Worm (Caenorhabditis elegans) whole organism, mixed stage, embryonic: ENCODE results near the gene R04B5.7.

Source experiments
- M03D4.4 ChIP-seq: sonication (generic microtip); optimal IDR thresholded peaks from 2 replicates; lab custom pipeline; 2017; ENCODE audit warnings: mild to moderate bottlenecking, missing genetic modification characterization, missing compliant biosample characterization
- bed-3 ChIP-seq: fragments of 200-800 bp; sonication (Bioruptor generic); optimal IDR thresholded peaks from 3 replicates; lab custom pipeline; 2018; ENCODE audit warnings: mild to moderate bottlenecking, missing genetic modification characterization, moderate library complexity, missing compliant biosample characterization
- blmp-1 ChIP-seq: fragments of 150-350 bp; optimal IDR thresholded peaks from 2 replicates; lab custom pipeline; 2014; ENCODE audit warnings: missing biosample characterization, missing genetic modification characterization
- ceh-39 ChIP-seq: fragments of 150-350 bp; optimal IDR thresholded peaks from 2 replicates; lab custom pipeline; 2014; ENCODE audit warnings: missing biosample characterization, missing genetic modification characterization
- ceh-43 ChIP-seq: fragments of 200-800 bp; sonication (Bioruptor generic); optimal IDR thresholded peaks from 2 replicates; lab custom pipeline; 2018; ENCODE audit warnings: mild to moderate bottlenecking, missing genetic modification characterization, moderate library complexity, missing compliant biosample characterization
- ceh-83 ChIP-seq: fragments of 200-800 bp; sonication (Bioruptor generic); optimal IDR thresholded peaks from 2 replicates; lab custom pipeline; 2018; ENCODE audit warnings: mild to moderate bottlenecking, missing genetic modification characterization, missing compliant biosample characterization
- ces-1 ChIP-seq: fragments of 150-350 bp; optimal IDR thresholded peaks from 2 replicates; lab custom pipeline; 2014; ENCODE audit warnings: missing biosample characterization, missing genetic modification reagents, missing genetic modification characterization
- cnd-1 ChIP-seq: fragments of 200-800 bp; sonication (Bioruptor generic); optimal IDR thresholded peaks from 2 replicates; lab custom pipeline; 2018; ENCODE audit warnings: mild to moderate bottlenecking, missing genetic modification characterization, missing compliant biosample characterization
- drap-1 ChIP-seq: fragments of 200-800 bp; sonication (Bioruptor generic); optimal IDR thresholded peaks from 3 replicates; lab custom pipeline; 2018; ENCODE audit warnings: mild to moderate bottlenecking, missing genetic modification characterization, missing compliant biosample characterization
- elt-1 ChIP-seq: sonication (generic microtip); optimal IDR thresholded peaks from 2 replicates; lab custom pipeline; 2017; ENCODE audit warnings: missing genetic modification characterization, mild to moderate bottlenecking, missing compliant biosample characterization, antibody characterized with exemption, moderate library complexity, borderline replicate concordance; ENCODE audit not compliant: insufficient read depth
- elt-3 ChIP-seq: fragments of 150-350 bp; optimal IDR thresholded peaks from 2 replicates; lab custom pipeline; 2014; ENCODE audit warnings: missing biosample characterization, missing genetic modification characterization
- flh-1 ChIP-seq: fragments of 200-800 bp; sonication (Bioruptor generic); optimal IDR thresholded peaks from 2 replicates; lab custom pipeline; 2018; ENCODE audit warnings: mild to moderate bottlenecking, missing genetic modification characterization, moderate library complexity, missing compliant biosample characterization
- ham-2 ChIP-seq: fragments of 200-800 bp; sonication (Bioruptor generic); optimal IDR thresholded peaks from 2 replicates; lab custom pipeline; 2018; ENCODE audit warnings: mild to moderate bottlenecking, missing genetic modification characterization, missing compliant biosample characterization
- hlh-1 ChIP-seq: fragments of 150-350 bp; optimal IDR thresholded peaks from 2 replicates; lab custom pipeline; 2014; ENCODE audit warnings: missing biosample characterization, missing genetic modification reagents, missing genetic modification characterization
- lin-13 ChIP-seq: fragments of 150-350 bp; optimal IDR thresholded peaks from 2 replicates; lab custom pipeline; 2014; ENCODE audit warnings: missing biosample characterization, missing genetic modification characterization
- lin-32 ChIP-seq: fragments of 200-800 bp; sonication (Bioruptor generic); optimal IDR thresholded peaks from 2 replicates; lab custom pipeline; 2018; ENCODE audit warnings: mild to moderate bottlenecking, missing genetic modification characterization, missing compliant biosample characterization
- lsy-2 ChIP-seq: fragments of 150-350 bp; optimal IDR thresholded peaks from 2 replicates; lab custom pipeline; 2014; ENCODE audit warnings: missing biosample characterization, missing genetic modification characterization
- mab-5 ChIP-seq: fragments of 150-350 bp; optimal IDR thresholded peaks from 2 replicates; lab custom pipeline; 2014; ENCODE audit warnings: missing biosample characterization, missing genetic modification characterization
- mep-1 ChIP-seq: fragments of 150-350 bp; optimal IDR thresholded peaks from 2 replicates; lab custom pipeline; 2017; ENCODE audit warnings: missing biosample characterization, missing genetic modification reagents, missing genetic modification characterization, inconsistent platforms
- mls-2 ChIP-seq: sonication (generic microtip); optimal IDR thresholded peaks from 2 replicates; lab custom pipeline; 2016; ENCODE audit warnings: mild to moderate bottlenecking, missing genetic modification characterization, moderate library complexity, missing compliant biosample characterization
- nhr-12 ChIP-seq: fragments of 150-350 bp; optimal IDR thresholded peaks from 2 replicates; lab custom pipeline; 2014; ENCODE audit warnings: missing biosample characterization, missing genetic modification characterization
- nhr-2 ChIP-seq: fragments of 150-350 bp; optimal IDR thresholded peaks from 2 replicates; lab custom pipeline; 2014; ENCODE audit warnings: missing biosample characterization, missing genetic modification characterization
- nhr-237 ChIP-seq: fragments of 150-350 bp; optimal IDR thresholded peaks from 2 replicates; lab custom pipeline; 2014; ENCODE audit warnings: missing biosample characterization, missing genetic modification characterization
- nhr-28 ChIP-seq: fragments of 150-350 bp; optimal IDR thresholded peaks from 2 replicates; lab custom pipeline; 2014; ENCODE audit warnings: missing biosample characterization, missing genetic modification characterization
- nhr-76 ChIP-seq: sonication (generic microtip); optimal IDR thresholded peaks from 2 replicates; lab custom pipeline; 2017; ENCODE audit warnings: missing biosample characterization, missing genetic modification characterization
- pha-4 ChIP-seq: fragments of 150-350 bp; optimal IDR thresholded peaks from 2 replicates; lab custom pipeline; 2018; ENCODE audit warnings: missing biosample characterization, missing genetic modification reagents, missing genetic modification characterization
- sem-2 ChIP-seq: fragments of 200-800 bp; sonication (Bioruptor generic); optimal IDR thresholded peaks from 2 replicates; lab custom pipeline; 2018; ENCODE audit warnings: mild to moderate bottlenecking, missing genetic modification characterization, missing compliant biosample characterization
- snpc-4 ChIP-seq: fragments of 150-350 bp; optimal IDR thresholded peaks from 2 replicates; lab custom pipeline; 2014; ENCODE audit warnings: missing biosample characterization, missing genetic modification characterization
- sptf-1 ChIP-seq: sonication (generic microtip); optimal IDR thresholded peaks from 2 replicates; lab custom pipeline; 2017; ENCODE audit warnings: mild to moderate bottlenecking, missing genetic modification characterization, moderate library complexity, missing compliant biosample characterization
- tbx-8 ChIP-seq: fragments of 200-800 bp; sonication (Bioruptor generic); optimal IDR thresholded peaks from 2 replicates; lab custom pipeline; 2018; ENCODE audit warnings: mild to moderate bottlenecking, missing genetic modification characterization, moderate library complexity, missing compliant biosample characterization
- unc-120 ChIP-seq: sonication (generic microtip); optimal IDR thresholded peaks from 2 replicates; lab custom pipeline; 2017; ENCODE audit warnings: missing genetic modification characterization, missing compliant biosample characterization; ENCODE audit not compliant: poor library complexity, severe bottlenecking
- unc-39 ChIP-seq: fragments of 150-350 bp; optimal IDR thresholded peaks from 2 replicates; lab custom pipeline; 2014; ENCODE audit warnings: missing biosample characterization, missing genetic modification characterization
- unc-62 ChIP-seq: fragments of 150-350 bp; optimal IDR thresholded peaks from 2 replicates; lab custom pipeline; 2014; ENCODE audit warnings: missing biosample characterization, missing genetic modification reagents, missing genetic modification characterization
- zip-8 ChIP-seq: fragments of 150-350 bp; optimal IDR thresholded peaks from 2 replicates; lab custom pipeline; 2014; ENCODE audit warnings: missing biosample characterization, missing genetic modification characterization
- ztf-11 ChIP-seq: fragments of 150-350 bp; optimal IDR thresholded peaks from 2 replicates; lab custom pipeline; 2014; ENCODE audit warnings: missing biosample characterization, missing genetic modification characterization

Gene R04B5.7

ce11 chrV:10046503-10046902 lies 43.9 kb downstream of the R04B5.7 start:
- TF ChIP-seq ces-1 (GFP tag; lab: Kevin White, UChicago) (peak; percentile 10), ceh-39 (tag; lab: Kevin White, UChicago) (no peak)

- no peak for TF ChIP-seq ceh-39 (tag; lab: Kevin White, UChicago)
- TF ChIP-seq snpc-4 (tag; lab: Kevin White, UChicago): no peak
- no peak for TF ChIP-seq lin-13 (tag; lab: Kevin White, UChicago)
- no peak for TF ChIP-seq nhr-12 (tag; lab: Kevin White, UChicago)
- TF ChIP-seq hlh-1 (tag; lab: Kevin White, UChicago): no peak
- TF ChIP-seq cnd-1 (tag; lab: Kevin White, UChicago): no peak
- no peak for TF ChIP-seq tbx-8 (GFP tag; lab: Kevin White, UChicago)
- TF ChIP-seq M03D4.4: no peak
- TF ChIP-seq sptf-1: no peak
- TF ChIP-seq ceh-43: no peak
- no peak for TF ChIP-seq drap-1
- no peak for TF ChIP-seq blmp-1 (tag; lab: Kevin White, UChicago)
Observed at ce11 chrV:10044735-10045134, 45.6 kb downstream of the R04B5.7 start.

ce11 chrV:10043234-10043796 lies 47.0 kb downstream of the R04B5.7 start, which contains the start of gene T06E8.8:
TSS of gene T06E8.8 (plus strand) at chrV:10043746.
- TF ChIP-seq ham-2 (no peak), sptf-1 (peak; percentile 3), nhr-2 (no peak), unc-39 (tag; lab: Kevin White, UChicago) (no peak), mep-1 (no peak), drap-1 (no peak)

- TF ChIP-seq ces-1 (GFP tag; lab: Kevin White, UChicago) (peak; percentile 77), lsy-2 (tag; lab: Kevin White, UChicago) (peak; percentile 95), hlh-1 (tag; lab: Kevin White, UChicago) (peak; percentile 28), unc-120 (no peak), ceh-39 (tag; lab: Kevin White, UChicago) (peak; percentile 3), cnd-1 (tag; lab: Kevin White, UChicago) (no peak), unc-39 (tag; lab: Kevin White, UChicago) (no peak), nhr-76 (tag; lab: Kevin White, UChicago) (no peak), flh-1 (GFP tag; lab: Kevin White, UChicago) (no peak), mls-2 (tag; lab: Kevin White, UChicago) (no peak), tbx-8 (GFP tag; lab: Kevin White, UChicago) (no peak), drap-1 (no peak), ham-2 (no peak), sem-2 (no peak), zip-8 (no peak), bed-3 (GFP tag; lab: Kevin White, UChicago) (no peak), pha-4 (peak; percentile 77), lin-32 (GFP tag; lab: Kevin White, UChicago) (no peak), nhr-237 (peak; percentile 52), nhr-28 (tag; lab: Kevin White, UChicago) (no peak), nhr-12 (tag; lab: Kevin White, UChicago) (no peak), mep-1 (peak; percentile 51), mab-5 (no peak), lin-13 (tag; lab: Kevin White, UChicago) (peak; percentile 45), ceh-83 (GFP tag; lab: Kevin White, UChicago) (no peak), ztf-11 (tag; lab: Kevin White, UChicago) (no peak), elt-1 (no peak), nhr-2 (peak; percentile 0), snpc-4 (tag; lab: Kevin White, UChicago) (no peak), unc-62 (GFP tag; lab: Kevin White, UChicago) (peak; percentile 71), M03D4.4 (no peak), sptf-1 (no peak), blmp-1 (tag; lab: Kevin White, UChicago) (no peak), ceh-43 (no peak), elt-3 (tag; lab: Kevin White, UChicago) (no peak)
Observed at ce11 chrV:10042254-10042653, 48.1 kb downstream of the R04B5.7 start.
